Worm (Caenorhabditis elegans): ENCODE measurements around the gene T04G9.7.

The T04G9.7 gene

ce11 chrX:768061-768646 lies 2.5 kb upstream of the T04G9.7 start, which contains the start of the genes trap-2 and ile-2 (continued):
- TF ChIP-seq madf-3 (GFP tag; IDR thresholded peaks at IDR 0.05) (0 out of 2 replicates have a peak, but pooled peaks have one; percentile 34), hrde-1 (tag; optimal IDR thresholded peaks at IDR 0.05; ENCODE audit: borderline replicate concordance) (no peak), egrh-3 (GFP tag; IDR thresholded peaks at IDR 0.05) (peak; percentile 84), cebp-1 (GFP tag; IDR thresholded peaks at IDR 0.05) (peak; percentile 64), cebp-1 (tag; optimal IDR thresholded peaks at IDR 0.05) (peak; percentile 89), lin-54 (GFP tag; optimal IDR thresholded peaks at IDR 0.05) (peak; percentile 73), let-607 (tag; optimal IDR thresholded peaks at IDR 0.05) (peak; percentile 100), zfh-2 (GFP tag; conservative IDR thresholded peaks at IDR 0.05) (peak; percentile 99), mcd-1 (GFP tag; IDR thresholded peaks at IDR 0.05) (peak; percentile 99), pbrm-1 (GFP tag; IDR thresholded peaks at IDR 0.05) (peak; percentile 76; the same call in 1 of the 2 replicates), C17E4.6 (GFP tag; IDR thresholded peaks at IDR 0.05) (no peak), ceh-27 (GFP tag; optimal IDR thresholded peaks at IDR 0.05) (peak; percentile 91), dox-1 (GFP tag; IDR thresholded peaks at IDR 0.05) (peak; percentile 96), bed-1 (GFP tag; IDR thresholded peaks at IDR 0.05) (no peak), atf-7 (tag; optimal IDR thresholded peaks at IDR 0.05) (peak; percentile 72), B0035.1 (tag; optimal IDR thresholded peaks at IDR 0.05) (peak; percentile 8), Y53G8AR.9 (GFP tag; conservative IDR thresholded peaks at IDR 0.05) (peak; percentile 90), ceh-100 (GFP tag; IDR thresholded peaks at IDR 0.05) (peak; percentile 32; the same call in 1 of the 2 replicates), ekl-4 (GFP tag; IDR thresholded peaks at IDR 0.05) (peak; percentile 39; the same call in 1 of the 2 replicates), unc-62 (GFP tag; optimal IDR thresholded peaks at IDR 0.05) (peak; percentile 56), ztf-6 (GFP tag; IDR thresholded peaks at IDR 0.05) (0 out of 2 replicates have a peak, but pooled peaks have one; percentile 66), T26A5.8 (tag; optimal IDR thresholded peaks at IDR 0.05) (no peak), nfyb-1 (GFP tag; IDR thresholded peaks at IDR 0.05) (peak; percentile 93), attf-5 (GFP tag; optimal IDR thresholded peaks at IDR 0.05) (peak; percentile 94), lin-26 (GFP tag; IDR thresholded peaks at IDR 0.05) (0 out of 2 replicates have a peak, but pooled peaks have one; percentile 21), C06A6.2 (GFP tag; conservative IDR thresholded peaks at IDR 0.05) (peak; percentile 61), ceh-40 (GFP tag; IDR thresholded peaks at IDR 0.05) (no peak), F22D6.2 (tag; optimal IDR thresholded peaks at IDR 0.05) (peak; percentile 42), hmg-1.2 (GFP tag; IDR thresholded peaks at IDR 0.05) (peak; percentile 68), F57A8.1 (GFP tag; optimal IDR thresholded peaks at IDR 0.05) (peak; percentile 29), dpff-1 (tag; optimal IDR thresholded peaks at IDR 0.05) (no peak), him-1 (tag; optimal IDR thresholded peaks at IDR 0.05) (no peak), aptf-2 (GFP tag; conservative IDR thresholded peaks at IDR 0.05) (no peak), zim-3 (tag; optimal IDR thresholded peaks at IDR 0.05) (no peak), ztf-22 (GFP tag; optimal IDR thresholded peaks at IDR 0.05) (peak; percentile 49), madf-10 (tag; optimal IDR thresholded peaks at IDR 0.05) (peak; percentile 79), ama-1 (optimal IDR thresholded peaks at IDR 0.05) (no peak), ama-1 (GFP tag; optimal IDR thresholded peaks at IDR 0.05) (no peak), ztf-28 (GFP tag; IDR thresholded peaks at IDR 0.05) (0 out of 2 replicates have a peak, but pooled peaks have one; percentile 16), lsl-1 (GFP tag; optimal IDR thresholded peaks at IDR 0.05) (peak; percentile 63), B0336.3 (GFP tag; IDR thresholded peaks at IDR 0.05) (peak; percentile 88), nfya-1 (tag; optimal IDR thresholded peaks at IDR 0.05; ENCODE audit: borderline replicate concordance, insufficient read depth) (no peak), ceh-91 (GFP tag; IDR thresholded peaks at IDR 0.05) (no peak), egl-44 (GFP tag; IDR thresholded peaks at IDR 0.05) (0 out of 2 replicates have a peak, but pooled peaks have one; percentile 46), nfya-2 (GFP tag; IDR thresholded peaks at IDR 0.05) (no peak), Y79H2A.3 (GFP tag; conservative IDR thresholded peaks at IDR 0.05) (no peak), rcor-1 (GFP tag; IDR thresholded peaks at IDR 0.05) (peak; percentile 59)
